Fruit fly (Drosophila melanogaster) whole organism, pupa: Measurements from ENCODE around the gene nero.
A peak's percentile ranks its signal among the peaks of the same experiment; 100 is the strongest.

Experiments
- CG10348 ChIP-seq: fragments of 200-800 bp; sonication (Bioruptor generic); IDR thresholded peaks from 2 replicates; pipeline ENCODE4 v1.3.6; 2022; ENCODE audit warnings: missing biosample characterization, missing genetic modification characterization
- CG17806 ChIP-seq: fragments of 200-800 bp; sonication (Bioruptor generic); optimal IDR thresholded peaks from 2 replicates; lab custom pipeline; 2018; ENCODE audit warnings: missing biosample characterization, mild to moderate bottlenecking, missing genetic modification characterization, moderate library complexity
- CG32121 ChIP-seq: fragments of 200-800 bp; sonication (Bioruptor generic); IDR thresholded peaks from 2 replicates; pipeline ENCODE4 v1.3.6; 2022; ENCODE audit warnings: missing biosample characterization, missing genetic modification characterization
- CG34367 ChIP-seq: fragments of 200-800 bp; sonication (Bioruptor generic); optimal IDR thresholded peaks from 2 replicates; lab custom pipeline; 2018; ENCODE audit warnings: missing biosample characterization, mild to moderate bottlenecking, missing genetic modification characterization
- CG8159 ChIP-seq: fragments of 200-800 bp; sonication (Bioruptor generic); optimal IDR thresholded peaks from 3 replicates; lab custom pipeline; 2018; ENCODE audit warnings: missing biosample characterization, mild to moderate bottlenecking, missing genetic modification characterization, moderate library complexity
- D1 ChIP-seq: fragments of 200-800 bp; sonication (Bioruptor generic); optimal IDR thresholded peaks from 2 replicates; lab custom pipeline; 2018; ENCODE audit warnings: missing biosample characterization, mild to moderate bottlenecking, missing genetic modification characterization, moderate library complexity
- EcR ChIP-seq: fragments of 200-800 bp; sonication (Bioruptor generic); optimal IDR thresholded peaks from 3 replicates; lab custom pipeline; 2019; ENCODE audit warnings: missing biosample characterization, missing genetic modification characterization, mild to moderate bottlenecking, moderate library complexity, missing genetic modification reagents
- Ets98B ChIP-seq: fragments of 200-800 bp; sonication (Bioruptor generic); IDR thresholded peaks from 2 replicates; pipeline ENCODE4 v1.3.6; 2022; ENCODE audit warnings: missing biosample characterization, missing genetic modification characterization
- Pif1B ChIP-seq: fragments of 200-800 bp; sonication (Bioruptor generic); optimal IDR thresholded peaks from 3 replicates; lab custom pipeline; 2016; ENCODE audit warnings: missing biosample characterization, missing genetic modification characterization
- fd96Ca ChIP-seq: fragments of 200-800 bp; sonication (Bioruptor generic); IDR thresholded peaks from 3 replicates; pipeline ENCODE4 v1.3.6; 2022; ENCODE audit warnings: missing biosample characterization, missing genetic modification characterization
- rn ChIP-seq: fragments of 200-800 bp; sonication (Bioruptor generic); IDR thresholded peaks from 2 replicates; pipeline ENCODE4 v1.3.6; 2022; ENCODE audit warnings: missing biosample characterization, missing genetic modification characterization

dm6 chr3R:31771790-31772576 lies 24.6 kb upstream of the nero start, which contains the start of the genes betaGlu and sip3:
- TF ChIP-seq CG8159 (tag; lab: Kevin White, UChicago) (no peak), CG34367 (tag; lab: Kevin White, UChicago) (no peak), CG32121 (GFP tag; lab: Robert Waterston, UW) (no peak), CG17806 (tag; lab: Kevin White, UChicago) (no peak), rn (GFP tag; lab: Robert Waterston, UW) (no peak), fd96Ca (no peak), EcR (GFP tag; lab: Kevin White, UChicago) (no peak), CG10348 (GFP tag; lab: Robert Waterston, UW) (no peak), D1 (tag; lab: Kevin White, UChicago) (no peak), Pif1B (peak; percentile 5), Ets98B (GFP tag; lab: Robert Waterston, UW) (no peak)
